Fruit fly (Drosophila melanogaster): ENCODE data around the gene CG12091.

DNA sequence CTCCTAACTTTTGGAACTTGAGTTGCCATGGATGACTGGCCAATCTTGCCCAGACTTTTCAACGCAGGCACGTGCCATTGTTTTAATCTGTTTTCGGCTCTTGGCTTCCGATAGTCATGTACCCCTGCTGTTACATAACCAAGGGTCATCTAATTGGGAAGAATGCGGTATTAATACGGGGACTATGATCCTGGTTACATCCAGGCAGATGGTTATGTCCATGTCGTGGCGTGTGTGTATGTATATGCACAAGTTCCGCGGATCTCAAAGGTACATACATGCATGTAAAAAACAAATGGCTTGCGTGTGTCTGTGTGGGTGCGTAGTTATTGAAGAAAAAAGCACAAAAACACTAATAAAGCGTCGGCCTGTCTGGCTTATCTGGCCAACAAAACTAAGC, 40.8 kb downstream of the CG12091 start:
- TF ChIP-seq tj (GFP tag; optimal IDR thresholded peaks at IDR 0.05), result no peak
- no peak for TF ChIP-seq pad (GFP tag; optimal IDR thresholded peaks at IDR 0.05)
- TF ChIP-seq CG1620 (GFP tag; optimal IDR thresholded peaks at IDR 0.05), result no peak
- TF ChIP-seq kay (GFP tag; ENCODE audit: borderline replicate concordance), result no peak
- no peak for TF ChIP-seq bab1 (GFP tag; optimal IDR thresholded peaks at IDR 0.05)
- TF ChIP-seq Clk (GFP tag; optimal IDR thresholded peaks at IDR 0.05), result no peak
- no peak for TF ChIP-seq Mnt (GFP tag; optimal IDR thresholded peaks at IDR 0.05)

Measured in whole organism, adult.